Worm (Caenorhabditis elegans) whole organism, early embryonic: ENCODE measurements around the gene rpc-2.

ENCODE experiments used
- B0310.2 ChIP-seq: sonication (generic microtip); optimal IDR thresholded peaks from 2 replicates; lab custom pipeline; 2016; ENCODE audit warnings: mild to moderate bottlenecking, missing genetic modification characterization, missing compliant biosample characterization
- F13C5.2 ChIP-seq: sonication (generic microtip); optimal IDR thresholded peaks from 2 replicates; lab custom pipeline; 2017; ENCODE audit warnings: mild to moderate bottlenecking, missing genetic modification characterization, inconsistent platforms, missing compliant biosample characterization
- aly-1 ChIP-seq: sonication (generic microtip); optimal IDR thresholded peaks from 2 replicates; lab custom pipeline; 2016; ENCODE audit warnings: missing genetic modification characterization, missing compliant biosample characterization
- ama-1 ChIP-seq: fragments of 150-350 bp; optimal IDR thresholded peaks from 2 replicates; lab custom pipeline; 2014
- ceh-13 ChIP-seq: fragments of 200-800 bp; sonication (Bioruptor generic); optimal IDR thresholded peaks from 2 replicates; lab custom pipeline; 2018; ENCODE audit warnings: mild to moderate bottlenecking, missing genetic modification characterization, missing compliant biosample characterization
- ceh-36 ChIP-seq: sonication (generic microtip); optimal IDR thresholded peaks from 2 replicates; lab custom pipeline; 2016; ENCODE audit warnings: missing genetic modification characterization, inconsistent platforms, missing compliant biosample characterization
- ets-7 ChIP-seq: sonication (generic microtip); optimal IDR thresholded peaks from 2 replicates; lab custom pipeline; 2016; ENCODE audit warnings: missing genotype, missing genetic modification characterization, missing compliant biosample characterization
- flt-1 ChIP-seq: fragments of 200-800 bp; sonication (Bioruptor generic); IDR thresholded peaks from 2 replicates; pipeline ENCODE4 v1.3.6; 2022; ENCODE audit warnings: missing genetic modification characterization, missing compliant biosample characterization
- hmbx-1 ChIP-seq: sonication (generic microtip); optimal IDR thresholded peaks from 2 replicates; lab custom pipeline; 2016; ENCODE audit warnings: mild to moderate bottlenecking, missing genetic modification characterization, missing compliant biosample characterization
- hmg-4 ChIP-seq: fragments of 200-800 bp; sonication (Bioruptor generic); optimal IDR thresholded peaks from 2 replicates; lab custom pipeline; 2018; ENCODE audit warnings: mild to moderate bottlenecking, missing genetic modification characterization, missing compliant biosample characterization
- hnd-1 ChIP-seq: sonication (generic microtip); optimal IDR thresholded peaks from 2 replicates; lab custom pipeline; 2016; ENCODE audit warnings: missing genetic modification characterization, missing compliant biosample characterization
- pes-1 ChIP-seq: fragments of 200-800 bp; sonication (Bioruptor generic); IDR thresholded peaks from 2 replicates; pipeline ENCODE4 v1.3.6; 2022; ENCODE audit warnings: missing genetic modification reagents, missing genetic modification characterization, missing compliant biosample characterization
- scrt-1 ChIP-seq: fragments of 200-800 bp; sonication (Bioruptor generic); IDR thresholded peaks from 2 replicates; pipeline ENCODE4 v1.3.6; 2022; ENCODE audit warnings: missing genetic modification characterization, missing compliant biosample characterization
- sea-1 ChIP-seq: fragments of 200-800 bp; sonication (Bioruptor generic); conservative IDR thresholded peaks from 2 replicates; pipeline ENCODE4 v1.3.6; 2022; ENCODE audit warnings: missing genetic modification characterization, missing compliant biosample characterization
- tbx-11 ChIP-seq: fragments of 200-800 bp; sonication (Bioruptor generic); IDR thresholded peaks from 2 replicates; pipeline ENCODE4 v1.3.6; 2022; ENCODE audit warnings: missing genetic modification characterization, missing compliant biosample characterization
- tbx-37 ChIP-seq: fragments of 200-800 bp; sonication (Bioruptor generic); conservative IDR thresholded peaks from 2 replicates; pipeline ENCODE4 v1.3.6; 2022; ENCODE audit warnings: missing genetic modification reagents, missing genetic modification characterization, missing compliant biosample characterization
- tra-4 ChIP-seq: sonication (generic microtip); optimal IDR thresholded peaks from 2 replicates; lab custom pipeline; 2017; ENCODE audit warnings: missing genetic modification characterization, missing compliant biosample characterization

Gene rpc-2

ce11 chrIII:5582766-5583165, 25.6 kb downstream of the rpc-2 start, which contains the start of the genes F56D2.8 and uev-2:
TSS of gene F56D2.8 (minus strand) at chrIII:5582866.
TSS of gene uev-2 (plus strand) at chrIII:5583125.
- TF ChIP-seq tbx-37 (GFP tag; lab: Robert Waterston, UW) (no peak), F13C5.2 (tag; lab: Kevin White, UChicago) (no peak)

ce11 chrIII:5584647-5585046, 27.5 kb downstream of the rpc-2 start, which contains the start of gene F56D2.3:
TSS of gene F56D2.3 (plus strand) at chrIII:5584947.
- TF ChIP-seq tra-4 (tag; lab: Kevin White, UChicago) (no peak), hnd-1 (tag; lab: Kevin White, UChicago) (no peak), pes-1 (GFP tag; lab: Robert Waterston, UW) (no peak), tbx-37 (GFP tag; lab: Robert Waterston, UW) (no peak), hmg-4 (GFP tag; lab: Kevin White, UChicago) (no peak), scrt-1 (GFP tag; lab: Robert Waterston, UW) (no peak), flt-1 (GFP tag; lab: Robert Waterston, UW) (no peak), F13C5.2 (tag; lab: Kevin White, UChicago) (no peak), hmbx-1 (tag; lab: Kevin White, UChicago) (no peak), tbx-11 (GFP tag; lab: Robert Waterston, UW) (no peak), ceh-13 (GFP tag; lab: Kevin White, UChicago) (no peak), ama-1 (lab: Kevin White, UChicago) (no peak), sea-1 (GFP tag; lab: Robert Waterston, UW) (no peak), B0310.2 (tag; lab: Kevin White, UChicago) (no peak), ets-7 (tag; lab: Kevin White, UChicago) (no peak), aly-1 (tag; lab: Kevin White, UChicago) (no peak), ceh-36 (tag; lab: Kevin White, UChicago) (no peak)

ce11 chrIII:5585711-5586110, 28.5 kb downstream of the rpc-2 start:
- no peak for TF ChIP-seq ets-7 (tag; lab: Kevin White, UChicago)
- TF ChIP-seq flt-1 (GFP tag; lab: Robert Waterston, UW) = no peak

- TF ChIP-seq scrt-1 (GFP tag; lab: Robert Waterston, UW) (no peak), aly-1 (tag; lab: Kevin White, UChicago) (no peak), tbx-11 (GFP tag; lab: Robert Waterston, UW) (no peak), ets-7 (tag; lab: Kevin White, UChicago) (no peak), flt-1 (GFP tag; lab: Robert Waterston, UW) (no peak), sea-1 (GFP tag; lab: Robert Waterston, UW) (no peak), B0310.2 (tag; lab: Kevin White, UChicago) (no peak), ama-1 (lab: Kevin White, UChicago) (no peak), F13C5.2 (tag; lab: Kevin White, UChicago) (no peak), hmg-4 (GFP tag; lab: Kevin White, UChicago) (no peak), ceh-36 (tag; lab: Kevin White, UChicago) (no peak), tra-4 (tag; lab: Kevin White, UChicago) (no peak)
Measured at ce11 chrIII:5586925-5587324, 29.8 kb downstream of the rpc-2 start, which contains the start of gene F56D2.2. TSS of gene F56D2.2 (plus strand) at chrIII:5587263.

- TF ChIP-seq scrt-1 (GFP tag; lab: Robert Waterston, UW) (no peak), ama-1 (lab: Kevin White, UChicago) (no peak), hmbx-1 (tag; lab: Kevin White, UChicago) (no peak), sea-1 (GFP tag; lab: Robert Waterston, UW) (no peak), tra-4 (tag; lab: Kevin White, UChicago) (no peak), B0310.2 (tag; lab: Kevin White, UChicago) (no peak), pes-1 (GFP tag; lab: Robert Waterston, UW) (no peak), ets-7 (tag; lab: Kevin White, UChicago) (no peak), aly-1 (tag; lab: Kevin White, UChicago) (no peak)
Measured at ce11 chrIII:5588746-5589145, 31.6 kb downstream of the rpc-2 start.

ce11 chrIII:5591668-5592149, 34.5 kb downstream of the rpc-2 start, which contains the start of the genes ddx-15 and ucr-1:
TSS of gene ddx-15 (minus strand) at chrIII:5591718.
TSS of gene ucr-1 (plus strand) at chrIII:5592135.
- no peak for TF ChIP-seq tra-4 (tag; lab: Kevin White, UChicago)
- no peak for TF ChIP-seq hnd-1 (tag; lab: Kevin White, UChicago)
- no peak for TF ChIP-seq tbx-11 (GFP tag; lab: Robert Waterston, UW)
- no peak for TF ChIP-seq ceh-36 (tag; lab: Kevin White, UChicago)
- TF ChIP-seq tbx-37 (GFP tag; lab: Robert Waterston, UW) = no peak
- TF ChIP-seq F13C5.2 (tag; lab: Kevin White, UChicago) = no peak

DNA sequence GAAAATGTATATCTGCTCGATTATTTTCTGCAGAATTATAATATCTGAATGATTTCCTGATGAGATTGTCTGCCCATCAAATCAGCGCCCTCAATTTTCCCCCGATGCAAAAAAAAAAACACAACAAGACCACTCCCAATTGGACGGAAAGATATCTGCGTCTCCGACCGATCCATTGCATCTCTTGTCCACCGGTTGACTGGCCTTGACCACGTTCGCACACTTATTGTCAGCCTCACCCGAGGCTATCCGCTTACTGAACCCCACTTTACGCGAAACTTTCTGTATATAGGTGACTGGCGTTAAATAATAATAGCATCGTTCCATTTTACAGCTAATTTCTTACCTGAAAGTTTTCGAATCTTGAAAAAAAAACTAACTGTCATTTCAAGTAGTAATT, 37.2 kb downstream of the rpc-2 start:
- TF ChIP-seq ceh-13 (GFP tag; lab: Kevin White, UChicago) = no peak
- no peak for TF ChIP-seq ceh-36 (tag; lab: Kevin White, UChicago)
- no peak for TF ChIP-seq B0310.2 (tag; lab: Kevin White, UChicago)
- no peak for TF ChIP-seq tbx-11 (GFP tag; lab: Robert Waterston, UW)
- no peak for TF ChIP-seq ets-7 (tag; lab: Kevin White, UChicago)
- TF ChIP-seq ama-1 (lab: Kevin White, UChicago) = no peak
- no peak for TF ChIP-seq hmbx-1 (tag; lab: Kevin White, UChicago)
- no peak for TF ChIP-seq hnd-1 (tag; lab: Kevin White, UChicago)
- no peak for TF ChIP-seq hmg-4 (GFP tag; lab: Kevin White, UChicago)
- no peak for TF ChIP-seq aly-1 (tag; lab: Kevin White, UChicago)
- no peak for TF ChIP-seq tbx-37 (GFP tag; lab: Robert Waterston, UW)
- no peak for TF ChIP-seq F13C5.2 (tag; lab: Kevin White, UChicago)
- no peak for TF ChIP-seq tra-4 (tag; lab: Kevin White, UChicago)
- TF ChIP-seq sea-1 (GFP tag; lab: Robert Waterston, UW) = no peak
- TF ChIP-seq scrt-1 (GFP tag; lab: Robert Waterston, UW) = no peak
- TF ChIP-seq pes-1 (GFP tag; lab: Robert Waterston, UW) = no peak
- no peak for TF ChIP-seq flt-1 (GFP tag; lab: Robert Waterston, UW)
